Fruit fly (Drosophila melanogaster) S2 (cell line): ENCODE data around the gene Or23a.

Experiments used
- CG8478 ChIP-seq: fragments of >200 bp; optimal IDR thresholded peaks from 2 replicates; lab custom pipeline; 2018
- CTCF ChIP-seq, 2 experiments: fragments of >200 bp; optimal IDR thresholded peaks; 2 replicates each; lab custom pipeline; 2018

dm6 chr2L:2653749-2654148 is at the start of gene Or23a:
- TF ChIP-seq CG8478, result no peak
- no peak for TF ChIP-seq CTCF (optimal IDR thresholded peaks at IDR 0.05; lab: Kevin White, UChicago)
